Worm (Caenorhabditis elegans): ENCODE measurements around the gene glt-6.

glt-6 gene

ce11 chrIV:7507305-7507704 is 3.9 kb downstream of the glt-6 start (continued):
- TF ChIP-seq nhr-25 (tag; optimal IDR thresholded peaks at IDR 0.05; ENCODE audit: borderline replicate concordance, insufficient read depth) (no peak), hlh-11 (tag; optimal IDR thresholded peaks at IDR 0.05) (peak; percentile 71), mdl-1 (tag; optimal IDR thresholded peaks at IDR 0.05) (peak in 1 of 2 experiments; percentile 48), lsy-2 (tag; optimal IDR thresholded peaks at IDR 0.05) (peak; percentile 13 to 52), nhr-11 (tag; optimal IDR thresholded peaks at IDR 0.05) (peak; percentile 34), duxl-1 (tag; optimal IDR thresholded peaks at IDR 0.05; ENCODE audit: poor library complexity) (peak; percentile 17), nhr-10 (tag; optimal IDR thresholded peaks at IDR 0.05) (no peak), lin-39 (tag; optimal IDR thresholded peaks at IDR 0.05) (no peak), ama-1 (optimal IDR thresholded peaks at IDR 0.05) (peak; percentile 33), spr-3 (GFP tag; optimal IDR thresholded peaks at IDR 0.05) (no peak), nhr-48 (tag; optimal IDR thresholded peaks at IDR 0.05) (peak; percentile 39), daf-8 (GFP tag; IDR thresholded peaks at IDR 0.05) (no peak)

- TF ChIP-seq zfp-2 (tag; optimal IDR thresholded peaks at IDR 0.05) (no peak), F10B5.3 (tag; optimal IDR thresholded peaks at IDR 0.05) (no peak), fkh-10 (GFP tag; optimal IDR thresholded peaks at IDR 0.05) (peak; percentile 39), saeg-2 (GFP tag; IDR thresholded peaks at IDR 0.05) (0 out of 2 replicates have a peak, but pooled peaks have one; percentile 45), D1046.2 (GFP tag; IDR thresholded peaks at IDR 0.05) (no peak), tra-1 (GFP tag; IDR thresholded peaks at IDR 0.05) (0 out of 2 replicates have a peak, but pooled peaks have one; percentile 49), mdl-1 (tag; optimal IDR thresholded peaks at IDR 0.05) (peak in 1 of 2 experiments; percentile 78), nhr-6 (tag; optimal IDR thresholded peaks at IDR 0.05) (peak; percentile 89), lin-29 (GFP tag; IDR thresholded peaks at IDR 0.05) (0 out of 2 replicates have a peak, but pooled peaks have one; percentile 22), dmd-6 (GFP tag; IDR thresholded peaks at IDR 0.05) (peak; percentile 88), ztf-11 (tag; optimal IDR thresholded peaks at IDR 0.05) (no peak), Y5F2A.4 (GFP tag; optimal IDR thresholded peaks at IDR 0.05) (no peak), php-3 (GFP tag; IDR thresholded peaks at IDR 0.05) (peak; percentile 74; the same call in 1 of the 2 replicates), lin-39 (tag; optimal IDR thresholded peaks at IDR 0.05) (no peak), madf-5 (GFP tag; IDR thresholded peaks at IDR 0.05) (0 out of 4 replicates have a peak, but pooled peaks of 1 of the 2 experiments have one; percentile 51), nhr-102 (tag; optimal IDR thresholded peaks at IDR 0.05) (peak; percentile 60), nhr-42 (GFP tag; IDR thresholded peaks at IDR 0.05) (peak; percentile 71; the same call in 1 of the 2 replicates), nhr-11 (tag; optimal IDR thresholded peaks at IDR 0.05) (peak; percentile 75), mep-1 (tag; optimal IDR thresholded peaks at IDR 0.05) (peak; percentile 91), dpl-1 (GFP tag; optimal IDR thresholded peaks at IDR 0.05) (peak; percentile 89), lin-1 (GFP tag; IDR thresholded peaks at IDR 0.05) (peak; percentile 65; the same call in 1 of the 2 replicates), F49E8.2 (tag; optimal IDR thresholded peaks at IDR 0.05; ENCODE audit: borderline replicate concordance) (no peak), lin-13 (GFP tag; optimal IDR thresholded peaks at IDR 0.05) (peak; percentile 72), lir-3 (tag; optimal IDR thresholded peaks at IDR 0.05) (no peak), F44E2.7 (GFP tag; IDR thresholded peaks at IDR 0.05) (0 out of 2 replicates have a peak, but pooled peaks have one; percentile 21), ceh-82 (tag; optimal IDR thresholded peaks at IDR 0.05) (no peak), zip-11 (GFP tag; IDR thresholded peaks at IDR 0.05) (no peak), gei-8 (GFP tag; optimal IDR thresholded peaks at IDR 0.05) (no peak), snpc-4 (tag; optimal IDR thresholded peaks at IDR 0.05) (no peak), hlh-11 (tag; optimal IDR thresholded peaks at IDR 0.05) (peak; percentile 95), set-16 (GFP tag; IDR thresholded peaks at IDR 0.05) (no peak), jun-1 (tag; optimal IDR thresholded peaks at IDR 0.05) (no peak), nhr-25 (tag; optimal IDR thresholded peaks at IDR 0.05; ENCODE audit: borderline replicate concordance, insufficient read depth) (peak; percentile 84), ceh-28 (tag; optimal IDR thresholded peaks at IDR 0.05) (no peak), duxl-1 (tag; optimal IDR thresholded peaks at IDR 0.05; ENCODE audit: poor library complexity) (peak; percentile 16), zfp-3 (GFP tag; conservative IDR thresholded peaks at IDR 0.05) (peak; percentile 69), ctbp-1 (GFP tag; IDR thresholded peaks at IDR 0.05) (peak; percentile 63; the same call in 1 of the 2 replicates), zip-2 (tag; optimal IDR thresholded peaks at IDR 0.05) (peak; percentile 10), hlh-30 (tag; optimal IDR thresholded peaks at IDR 0.05; ENCODE audit: insufficient read depth) (peak; percentile 92), rbr-2 (tag; optimal IDR thresholded peaks at IDR 0.05) (peak; percentile 72), ZK546.5 (tag; optimal IDR thresholded peaks at IDR 0.05) (no peak), nhr-48 (tag; optimal IDR thresholded peaks at IDR 0.05) (peak; percentile 11)
Observed at ce11 chrIV:7507841-7508509, 4.6 kb downstream of the glt-6 start, which contains the start of the genes vdac-1 and R05G6.5. vdac-1 (minus strand) TSS chrIV:7507891. R05G6.5 (plus strand) TSS chrIV:7508367.

Measured in whole organism, L4 larva.